Fruit fly (Drosophila melanogaster): ENCODE results near the gene pelo.

DNA sequence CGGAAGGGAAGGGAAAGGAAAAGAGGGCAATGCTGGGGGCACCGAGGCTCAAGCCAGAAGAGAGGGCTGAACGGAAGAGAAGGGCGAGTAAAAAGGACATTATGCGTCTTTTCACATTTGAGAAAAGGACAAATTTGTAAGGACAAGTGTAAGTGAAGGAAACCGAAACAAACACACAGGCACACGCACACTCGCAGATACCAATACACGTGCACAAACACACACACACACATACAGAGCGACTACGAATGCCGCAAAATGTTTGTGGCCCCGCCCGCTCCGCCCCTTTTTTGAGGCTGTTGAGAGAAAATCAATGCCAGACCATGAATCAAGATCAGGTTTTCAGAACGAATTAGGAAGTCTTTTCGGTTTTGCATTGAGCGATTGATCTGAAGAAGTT is 52.7 kb downstream of the pelo start:
- TF ChIP-seq pan (optimal IDR thresholded peaks at IDR 0.05), result no peak
- no peak for TF ChIP-seq CG8478 (optimal IDR thresholded peaks at IDR 0.05)
- no peak for TF ChIP-seq psq (optimal IDR thresholded peaks at IDR 0.05)
- no peak for TF ChIP-seq EcR (GFP tag; optimal IDR thresholded peaks at IDR 0.05)
- TF ChIP-seq usp (GFP tag; optimal IDR thresholded peaks at IDR 0.05), result no peak
- TF ChIP-seq Dll (optimal IDR thresholded peaks at IDR 0.05), result no peak
